Fruit fly (Drosophila melanogaster) whole organism, pupa: Measurements from ENCODE around the gene Ilp6.

Source experiments
- CG13204 ChIP-seq: fragments of 200-800 bp; sonication (Bioruptor generic); optimal IDR thresholded peaks from 2 replicates; lab custom pipeline; 2018; ENCODE audit warnings: missing biosample characterization, mild to moderate bottlenecking, missing genetic modification characterization, moderate library complexity
- D1 ChIP-seq: fragments of 200-800 bp; sonication (Bioruptor generic); optimal IDR thresholded peaks from 2 replicates; lab custom pipeline; 2018; ENCODE audit warnings: missing biosample characterization, mild to moderate bottlenecking, missing genetic modification characterization, moderate library complexity
- Snoo ChIP-seq: fragments of 200-800 bp; sonication (Bioruptor generic); optimal IDR thresholded peaks from 3 replicates; lab custom pipeline; 2017; ENCODE audit warnings: missing biosample characterization, mild to moderate bottlenecking, missing genetic modification characterization, inconsistent platforms
- rn ChIP-seq: fragments of 200-800 bp; sonication (Bioruptor generic); IDR thresholded peaks from 2 replicates; pipeline ENCODE4 v1.3.6; 2022; ENCODE audit warnings: missing biosample characterization, missing genetic modification characterization

- TF ChIP-seq D1 (tag; lab: Kevin White, UChicago), result no peak
- no peak for TF ChIP-seq Snoo (tag; lab: Kevin White, UChicago)
- no peak for TF ChIP-seq rn (GFP tag; lab: Robert Waterston, UW)
- no peak for TF ChIP-seq CG13204
Observed at dm6 chrX:2295435-2296229, 38.8 kb downstream of the Ilp6 start, which contains the start of gene Raf.
